Fruit fly (Drosophila melanogaster) whole organism, embryonic: ENCODE data around the gene GstD5.

Source experiments
- Atf-2 ChIP-seq: fragments of 200-800 bp; sonication (Bioruptor generic); optimal IDR thresholded peaks from 2 replicates; lab custom pipeline; 2016; ENCODE audit warnings: missing biosample characterization, missing genetic modification characterization
- Bdp1 ChIP-seq: fragments of 200-800 bp; sonication (Bioruptor generic); optimal IDR thresholded peaks from 3 replicates; lab custom pipeline; 2016; ENCODE audit warnings: missing biosample characterization, missing genetic modification characterization
- CG10321 ChIP-seq: fragments of 200-800 bp; sonication (Bioruptor generic); IDR thresholded peaks from 2 replicates; pipeline ENCODE4 v1.3.6; 2022; ENCODE audit warnings: missing biosample characterization, missing genetic modification characterization
- CG10654 ChIP-seq: fragments of 200-800 bp; sonication (Bioruptor generic); optimal IDR thresholded peaks from 2 replicates; lab custom pipeline; 2016; ENCODE audit warnings: missing biosample characterization, missing genetic modification characterization
- CG10979 ChIP-seq: fragments of 200-800 bp; sonication (Bioruptor generic); optimal IDR thresholded peaks from 2 replicates; lab custom pipeline; 2018; ENCODE audit warnings: missing biosample characterization, mild to moderate bottlenecking, missing genetic modification characterization, moderate library complexity
- CG11723 ChIP-seq: fragments of 200-800 bp; sonication (Bioruptor generic); optimal IDR thresholded peaks from 2 replicates; lab custom pipeline; 2017; ENCODE audit warnings: missing biosample characterization, mild to moderate bottlenecking, missing genetic modification characterization
- CG1233 ChIP-seq: fragments of 200-800 bp; sonication (Bioruptor generic); optimal IDR thresholded peaks from 4 replicates; lab custom pipeline; 2018; ENCODE audit warnings: missing biosample characterization, mild to moderate bottlenecking, missing genetic modification characterization
- CG1529 ChIP-seq: fragments of 200-800 bp; sonication (Bioruptor generic); optimal IDR thresholded peaks from 3 replicates; lab custom pipeline; 2018; ENCODE audit warnings: missing biosample characterization, missing genetic modification characterization
- CG15479 ChIP-seq: fragments of 200-800 bp; sonication (Bioruptor generic); optimal IDR thresholded peaks from 3 replicates; lab custom pipeline; 2019; ENCODE audit warnings: missing biosample characterization, mild to moderate bottlenecking, missing genetic modification characterization, moderate library complexity
- CG17359 ChIP-seq: fragments of 200-800 bp; sonication (Bioruptor generic); optimal IDR thresholded peaks from 3 replicates; lab custom pipeline; 2018; ENCODE audit warnings: missing biosample characterization, mild to moderate bottlenecking, missing genetic modification characterization, moderate library complexity
- CG17361 ChIP-seq: fragments of 200-800 bp; sonication (Bioruptor generic); IDR thresholded peaks from 3 replicates; pipeline ENCODE4 v1.3.6; 2022; ENCODE audit warnings: missing biosample characterization, missing genetic modification characterization
- CG17385 ChIP-seq: fragments of 200-800 bp; sonication (Bioruptor generic); optimal IDR thresholded peaks from 3 replicates; lab custom pipeline; 2018; ENCODE audit warnings: missing biosample characterization, mild to moderate bottlenecking, missing genetic modification characterization
- CG18476 ChIP-seq: fragments of 200-800 bp; sonication (Bioruptor generic); optimal IDR thresholded peaks from 2 replicates; lab custom pipeline; 2016; ENCODE audit warnings: missing biosample characterization, mild to moderate bottlenecking, missing genetic modification characterization
- CG18599 ChIP-seq: fragments of 200-800 bp; sonication (Bioruptor generic); optimal IDR thresholded peaks from 3 replicates; lab custom pipeline; 2017; ENCODE audit warnings: missing biosample characterization, missing genetic modification characterization, mild to moderate bottlenecking, moderate library complexity, missing genetic modification reagents
- CG30431 ChIP-seq: fragments of 200-800 bp; sonication (Bioruptor generic); optimal IDR thresholded peaks from 2 replicates; lab custom pipeline; 2017; ENCODE audit warnings: missing biosample characterization, missing genetic modification characterization
- CG31388 ChIP-seq: fragments of 200-800 bp; sonication (Bioruptor generic); optimal IDR thresholded peaks from 2 replicates; lab custom pipeline; 2016; ENCODE audit warnings: missing biosample characterization, missing genetic modification characterization
- CG6791 ChIP-seq: fragments of 200-800 bp; sonication (Bioruptor generic); IDR thresholded peaks from 3 replicates; pipeline ENCODE4 v1.3.6; 2022; ENCODE audit warnings: missing biosample characterization, missing genetic modification characterization; ENCODE audit not compliant: partially characterized antibody
- CG7556 ChIP-seq: fragments of 200-800 bp; sonication (Bioruptor generic); optimal IDR thresholded peaks from 2 replicates; lab custom pipeline; 2017; ENCODE audit warnings: missing biosample characterization, mild to moderate bottlenecking, missing genetic modification characterization
- CG8478 ChIP-seq: fragments of >200 bp; optimal IDR thresholded peaks from 2 replicates; lab custom pipeline; 2018
- CG9727 ChIP-seq: fragments of 200-800 bp; sonication (Bioruptor generic); optimal IDR thresholded peaks from 3 replicates; lab custom pipeline; 2017; ENCODE audit warnings: missing biosample characterization, mild to moderate bottlenecking, missing genetic modification characterization
- CG9932 ChIP-seq: fragments of 200-800 bp; sonication (Bioruptor generic); IDR thresholded peaks from 2 replicates; pipeline ENCODE4 v1.3.6; 2022; ENCODE audit warnings: missing biosample characterization, missing genetic modification characterization
- D19B ChIP-seq: fragments of 200-800 bp; sonication (Bioruptor generic); optimal IDR thresholded peaks from 2 replicates; lab custom pipeline; 2017; ENCODE audit warnings: missing biosample characterization, mild to moderate bottlenecking, missing genetic modification characterization
- Doc3 ChIP-seq: fragments of 200-800 bp; sonication (Bioruptor generic); IDR thresholded peaks from 3 replicates; pipeline ENCODE4 v1.3.6; 2022; ENCODE audit warnings: missing biosample characterization, missing genetic modification characterization; ENCODE audit not compliant: partially characterized antibody
- E2f2 ChIP-seq: fragments of 200-800 bp; sonication (Bioruptor generic); IDR thresholded peaks from 2 replicates; pipeline ENCODE4 v1.3.6; 2022; ENCODE audit warnings: missing biosample characterization, missing genetic modification characterization
- HLH3B ChIP-seq: fragments of 200-800 bp; sonication (Bioruptor generic); IDR thresholded peaks from 2 replicates; pipeline ENCODE4 v1.3.6; 2022; ENCODE audit warnings: missing biosample characterization, missing genetic modification characterization
- HLH54F ChIP-seq: fragments of 200-800 bp; sonication (Bioruptor generic); optimal IDR thresholded peaks from 3 replicates; lab custom pipeline; 2016; ENCODE audit warnings: missing biosample characterization, missing genetic modification characterization
- Hmr ChIP-seq: fragments of 200-800 bp; sonication (Bioruptor generic); optimal IDR thresholded peaks from 3 replicates; lab custom pipeline; 2017; ENCODE audit warnings: mild to moderate bottlenecking, missing biosample characterization, missing genetic modification reagents, missing genetic modification characterization
- MESR4 ChIP-seq: fragments of 200-800 bp; sonication (Bioruptor generic); optimal IDR thresholded peaks from 2 replicates; lab custom pipeline; 2018; ENCODE audit warnings: missing biosample characterization, mild to moderate bottlenecking, missing genetic modification characterization, moderate library complexity
- NFAT ChIP-seq: fragments of 200-800 bp; sonication (Bioruptor generic); IDR thresholded peaks from 2 replicates; pipeline ENCODE4 v1.3.6; 2022; ENCODE audit warnings: missing biosample characterization, missing genetic modification characterization
- Ravus ChIP-seq: fragments of 200-800 bp; sonication (Bioruptor generic); IDR thresholded peaks from 2 replicates; pipeline ENCODE4 v1.3.6; 2022; ENCODE audit warnings: missing biosample characterization, missing genetic modification characterization
- Side ChIP-seq: fragments of 200-800 bp; sonication (Bioruptor generic); optimal IDR thresholded peaks from 2 replicates; lab custom pipeline; 2016; ENCODE audit warnings: missing biosample characterization, missing genetic modification characterization
- Sry-δ ChIP-seq: fragments of 200-800 bp; sonication (Bioruptor generic); optimal IDR thresholded peaks from 2 replicates; lab custom pipeline; 2016; ENCODE audit warnings: missing biosample characterization, missing genetic modification characterization
- aop ChIP-seq: fragments of 200-800 bp; sonication (Bioruptor generic); IDR thresholded peaks from 2 replicates; pipeline ENCODE4 v1.3.6; 2022; ENCODE audit warnings: missing biosample characterization, missing genetic modification characterization
- cad ChIP-seq: fragments of >200 bp; optimal IDR thresholded peaks from 2 replicates; lab custom pipeline; 2017; ENCODE audit warnings: missing biosample characterization, missing genetic modification characterization
- cg ChIP-seq: fragments of 200-800 bp; sonication (Bioruptor generic); optimal IDR thresholded peaks from 3 replicates; lab custom pipeline; 2019; ENCODE audit warnings: missing biosample characterization, mild to moderate bottlenecking, missing genetic modification characterization, moderate library complexity
- chm ChIP-seq: fragments of 200-800 bp; sonication (Bioruptor generic); IDR thresholded peaks from 2 replicates; pipeline ENCODE4 v1.3.6; 2022; ENCODE audit warnings: missing biosample characterization, missing genetic modification characterization
- chn ChIP-seq: fragments of 200-800 bp; sonication (Bioruptor generic); optimal IDR thresholded peaks from 2 replicates; lab custom pipeline; 2016; ENCODE audit warnings: missing biosample characterization, missing genetic modification characterization
- ewg ChIP-seq: fragments of 200-800 bp; sonication (Bioruptor generic); optimal IDR thresholded peaks from 3 replicates; lab custom pipeline; 2017; ENCODE audit warnings: mild to moderate bottlenecking, missing biosample characterization, missing genetic modification reagents, missing genetic modification characterization
- fd102C ChIP-seq: fragments of 200-800 bp; sonication (Bioruptor generic); optimal IDR thresholded peaks from 2 replicates; lab custom pipeline; 2018; ENCODE audit warnings: missing biosample characterization, mild to moderate bottlenecking, missing genetic modification characterization, moderate library complexity
- fru ChIP-seq: fragments of >200 bp; optimal IDR thresholded peaks from 2 replicates; lab custom pipeline; 2017
- mirr ChIP-seq: fragments of 200-800 bp; sonication (Bioruptor generic); optimal IDR thresholded peaks from 3 replicates; lab custom pipeline; 2018; ENCODE audit warnings: missing biosample characterization, mild to moderate bottlenecking, missing genetic modification characterization
- nerfin-2 ChIP-seq: fragments of 200-800 bp; sonication (Bioruptor generic); IDR thresholded peaks from 2 replicates; pipeline ENCODE4 v1.3.6; 2022; ENCODE audit warnings: missing biosample characterization, missing genetic modification characterization; ENCODE audit not compliant: partially characterized antibody
- pita ChIP-seq: fragments of 200-800 bp; sonication (Bioruptor generic); optimal IDR thresholded peaks from 2 replicates; lab custom pipeline; 2017; ENCODE audit warnings: missing biosample characterization, mild to moderate bottlenecking, missing genetic modification characterization
- slbo ChIP-seq: fragments of 200-800 bp; sonication (Bioruptor generic); IDR thresholded peaks from 2 replicates; pipeline ENCODE4 v1.3.6; 2022; ENCODE audit warnings: missing biosample characterization, missing genetic modification characterization
- slp2 ChIP-seq: fragments of 200-800 bp; sonication (Bioruptor generic); optimal IDR thresholded peaks from 2 replicates; lab custom pipeline; 2016; ENCODE audit warnings: missing biosample characterization, missing genetic modification characterization
- ttk ChIP-seq: fragments of 200-800 bp; sonication (Bioruptor generic); IDR thresholded peaks from 2 replicates; pipeline ENCODE4 v2.1.2; 2022; ENCODE audit warnings: missing biosample characterization, missing genetic modification characterization

GstD5 gene

DNA sequence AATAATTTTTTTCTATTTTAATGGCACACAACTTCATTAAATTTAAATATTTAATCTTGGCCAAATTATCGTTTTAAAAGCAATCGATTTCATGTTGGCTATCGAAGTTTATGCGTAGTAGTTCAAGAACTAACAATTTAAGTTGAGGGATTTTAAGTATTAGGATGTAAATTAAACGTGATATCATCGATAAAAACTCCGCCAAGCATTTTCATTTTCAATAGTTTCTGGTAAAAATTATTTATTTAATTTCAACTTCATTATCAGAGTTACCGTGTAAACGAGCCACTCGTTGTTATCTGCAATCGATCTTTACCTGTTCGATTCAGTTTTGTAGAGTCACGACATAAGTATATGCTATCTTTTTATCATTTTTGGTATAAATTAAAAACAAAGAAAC is 27.4 kb downstream of the GstD5 start (continued):
- peak; percentile 96 for TF ChIP-seq CG1529 (GFP tag; lab: Kevin White, UChicago)
- peak; percentile 93 for TF ChIP-seq ttk (GFP tag; lab: Robert Waterston, UW)
- TF ChIP-seq CG1233: peak; percentile 98
- peak; percentile 95 for TF ChIP-seq chn
- peak; percentile 97 for TF ChIP-seq CG10654
- TF ChIP-seq aop (GFP tag; lab: Robert Waterston, UW): peak; percentile 90
- peak; percentile 99 for TF ChIP-seq CG18599 (GFP tag; lab: Kevin White, UChicago)
- TF ChIP-seq CG11723 (GFP tag; lab: Kevin White, UChicago): peak; percentile 94
- peak; percentile 99 for TF ChIP-seq mirr (GFP tag; lab: Kevin White, UChicago)
- peak; percentile 93 for TF ChIP-seq slp2 (GFP tag; lab: Kevin White, UChicago)
- peak; percentile 95 for TF ChIP-seq D19B (GFP tag; lab: Kevin White, UChicago)
- TF ChIP-seq MESR4: peak; percentile 73
- TF ChIP-seq cg: no peak
- peak; percentile 92 for TF ChIP-seq Side (GFP tag; lab: Kevin White, UChicago)
- TF ChIP-seq CG10321: peak; percentile 81
- peak; percentile 66 for TF ChIP-seq Sry-δ (GFP tag; lab: Kevin White, UChicago)
- TF ChIP-seq CG10979: peak; percentile 99
- TF ChIP-seq cad (GFP tag; lab: Kevin White, UChicago): no peak
- peak; percentile 100 for TF ChIP-seq CG18476 (GFP tag; lab: Kevin White, UChicago)
- TF ChIP-seq Hmr (GFP tag; lab: Kevin White, UChicago): peak; percentile 97
- peak; percentile 94 for TF ChIP-seq CG30431 (GFP tag; lab: Kevin White, UChicago)
- TF ChIP-seq CG17385 (GFP tag; lab: Kevin White, UChicago): peak; percentile 96
- peak; percentile 92 for TF ChIP-seq slbo (GFP tag; lab: Robert Waterston, UW)
- 0 out of 3 replicates have a peak, but pooled peaks have one; percentile 44 for TF ChIP-seq Doc3 (GFP tag; lab: Robert Waterston, UW)
- no peak; the same call in 1 of the 2 replicates for TF ChIP-seq CG9932 (GFP tag; lab: Robert Waterston, UW)
- no peak for TF ChIP-seq CG6791 (GFP tag; lab: Robert Waterston, UW)
- TF ChIP-seq CG31388 (GFP tag; lab: Kevin White, UChicago): peak; percentile 97
- TF ChIP-seq Bdp1 (GFP tag; lab: Kevin White, UChicago): peak; percentile 86
- peak; percentile 92 for TF ChIP-seq fd102C (GFP tag; lab: Kevin White, UChicago)
- peak; percentile 95 for TF ChIP-seq CG7556 (GFP tag; lab: Kevin White, UChicago)
- peak; percentile 97 for TF ChIP-seq HLH3B (GFP tag; lab: Robert Waterston, UW)
- no peak for TF ChIP-seq CG8478 (lab: Kevin White, UChicago)
- peak; percentile 98 for TF ChIP-seq CG17359
- peak; percentile 100 for TF ChIP-seq chm (GFP tag; lab: Robert Waterston, UW)
- TF ChIP-seq pita (GFP tag; lab: Kevin White, UChicago): no peak
- peak; percentile 85 for TF ChIP-seq E2f2
- no peak for TF ChIP-seq nerfin-2
- no peak for TF ChIP-seq fru (lab: Kevin White, UChicago)
- TF ChIP-seq NFAT: peak; percentile 92
- TF ChIP-seq HLH54F (GFP tag; lab: Kevin White, UChicago): peak; percentile 89
- peak; percentile 98 for TF ChIP-seq CG9727 (GFP tag; lab: Kevin White, UChicago)
- TF ChIP-seq Ravus: peak; percentile 86
- TF ChIP-seq ewg (GFP tag; lab: Kevin White, UChicago): peak; percentile 90
- TF ChIP-seq CG17361 (GFP tag; lab: Robert Waterston, UW): peak; percentile 98
- peak; percentile 90 for TF ChIP-seq Atf-2 (GFP tag; lab: Kevin White, UChicago)
- peak; percentile 71 for TF ChIP-seq CG15479
